Worm (Caenorhabditis elegans) whole organism, mixed stage, embryonic: ENCODE data around the gene pdi-6.

Source experiments
- M03D4.4 ChIP-seq: sonication (generic microtip); optimal IDR thresholded peaks from 2 replicates; lab custom pipeline; 2017; ENCODE audit warnings: mild to moderate bottlenecking, missing genetic modification characterization, missing compliant biosample characterization
- bed-3 ChIP-seq: fragments of 200-800 bp; sonication (Bioruptor generic); optimal IDR thresholded peaks from 3 replicates; lab custom pipeline; 2018; ENCODE audit warnings: mild to moderate bottlenecking, missing genetic modification characterization, moderate library complexity, missing compliant biosample characterization
- blmp-1 ChIP-seq: fragments of 150-350 bp; optimal IDR thresholded peaks from 2 replicates; lab custom pipeline; 2014; ENCODE audit warnings: missing biosample characterization, missing genetic modification characterization
- ceh-39 ChIP-seq: fragments of 150-350 bp; optimal IDR thresholded peaks from 2 replicates; lab custom pipeline; 2014; ENCODE audit warnings: missing biosample characterization, missing genetic modification characterization
- ceh-43 ChIP-seq: fragments of 200-800 bp; sonication (Bioruptor generic); optimal IDR thresholded peaks from 2 replicates; lab custom pipeline; 2018; ENCODE audit warnings: mild to moderate bottlenecking, missing genetic modification characterization, moderate library complexity, missing compliant biosample characterization
- cnd-1 ChIP-seq: fragments of 200-800 bp; sonication (Bioruptor generic); optimal IDR thresholded peaks from 2 replicates; lab custom pipeline; 2018; ENCODE audit warnings: mild to moderate bottlenecking, missing genetic modification characterization, missing compliant biosample characterization
- drap-1 ChIP-seq: fragments of 200-800 bp; sonication (Bioruptor generic); optimal IDR thresholded peaks from 3 replicates; lab custom pipeline; 2018; ENCODE audit warnings: mild to moderate bottlenecking, missing genetic modification characterization, missing compliant biosample characterization
- elt-1 ChIP-seq: sonication (generic microtip); optimal IDR thresholded peaks from 2 replicates; lab custom pipeline; 2017; ENCODE audit warnings: missing genetic modification characterization, mild to moderate bottlenecking, missing compliant biosample characterization, antibody characterized with exemption, moderate library complexity, borderline replicate concordance; ENCODE audit not compliant: insufficient read depth
- elt-3 ChIP-seq: fragments of 150-350 bp; optimal IDR thresholded peaks from 2 replicates; lab custom pipeline; 2014; ENCODE audit warnings: missing biosample characterization, missing genetic modification characterization
- ham-2 ChIP-seq: fragments of 200-800 bp; sonication (Bioruptor generic); optimal IDR thresholded peaks from 2 replicates; lab custom pipeline; 2018; ENCODE audit warnings: mild to moderate bottlenecking, missing genetic modification characterization, missing compliant biosample characterization
- hlh-1 ChIP-seq: fragments of 150-350 bp; optimal IDR thresholded peaks from 2 replicates; lab custom pipeline; 2014; ENCODE audit warnings: missing biosample characterization, missing genetic modification reagents, missing genetic modification characterization
- lin-13 ChIP-seq: fragments of 150-350 bp; optimal IDR thresholded peaks from 2 replicates; lab custom pipeline; 2014; ENCODE audit warnings: missing biosample characterization, missing genetic modification characterization
- lin-32 ChIP-seq: fragments of 200-800 bp; sonication (Bioruptor generic); optimal IDR thresholded peaks from 2 replicates; lab custom pipeline; 2018; ENCODE audit warnings: mild to moderate bottlenecking, missing genetic modification characterization, missing compliant biosample characterization
- lsy-2 ChIP-seq: fragments of 150-350 bp; optimal IDR thresholded peaks from 2 replicates; lab custom pipeline; 2014; ENCODE audit warnings: missing biosample characterization, missing genetic modification characterization
- mab-5 ChIP-seq: fragments of 150-350 bp; optimal IDR thresholded peaks from 2 replicates; lab custom pipeline; 2014; ENCODE audit warnings: missing biosample characterization, missing genetic modification characterization
- mep-1 ChIP-seq: fragments of 150-350 bp; optimal IDR thresholded peaks from 2 replicates; lab custom pipeline; 2017; ENCODE audit warnings: missing biosample characterization, missing genetic modification reagents, missing genetic modification characterization, inconsistent platforms
- mls-2 ChIP-seq: sonication (generic microtip); optimal IDR thresholded peaks from 2 replicates; lab custom pipeline; 2016; ENCODE audit warnings: mild to moderate bottlenecking, missing genetic modification characterization, moderate library complexity, missing compliant biosample characterization
- nhr-12 ChIP-seq: fragments of 150-350 bp; optimal IDR thresholded peaks from 2 replicates; lab custom pipeline; 2014; ENCODE audit warnings: missing biosample characterization, missing genetic modification characterization
- nhr-2 ChIP-seq: fragments of 150-350 bp; optimal IDR thresholded peaks from 2 replicates; lab custom pipeline; 2014; ENCODE audit warnings: missing biosample characterization, missing genetic modification characterization
- nhr-237 ChIP-seq: fragments of 150-350 bp; optimal IDR thresholded peaks from 2 replicates; lab custom pipeline; 2014; ENCODE audit warnings: missing biosample characterization, missing genetic modification characterization
- nhr-28 ChIP-seq: fragments of 150-350 bp; optimal IDR thresholded peaks from 2 replicates; lab custom pipeline; 2014; ENCODE audit warnings: missing biosample characterization, missing genetic modification characterization
- nhr-76 ChIP-seq: sonication (generic microtip); optimal IDR thresholded peaks from 2 replicates; lab custom pipeline; 2017; ENCODE audit warnings: missing biosample characterization, missing genetic modification characterization
- pha-4 ChIP-seq: fragments of 150-350 bp; optimal IDR thresholded peaks from 2 replicates; lab custom pipeline; 2018; ENCODE audit warnings: missing biosample characterization, missing genetic modification reagents, missing genetic modification characterization
- sem-2 ChIP-seq: fragments of 200-800 bp; sonication (Bioruptor generic); optimal IDR thresholded peaks from 2 replicates; lab custom pipeline; 2018; ENCODE audit warnings: mild to moderate bottlenecking, missing genetic modification characterization, missing compliant biosample characterization
- snpc-4 ChIP-seq: fragments of 150-350 bp; optimal IDR thresholded peaks from 2 replicates; lab custom pipeline; 2014; ENCODE audit warnings: missing biosample characterization, missing genetic modification characterization
- sptf-1 ChIP-seq: sonication (generic microtip); optimal IDR thresholded peaks from 2 replicates; lab custom pipeline; 2017; ENCODE audit warnings: mild to moderate bottlenecking, missing genetic modification characterization, moderate library complexity, missing compliant biosample characterization
- tbx-8 ChIP-seq: fragments of 200-800 bp; sonication (Bioruptor generic); optimal IDR thresholded peaks from 2 replicates; lab custom pipeline; 2018; ENCODE audit warnings: mild to moderate bottlenecking, missing genetic modification characterization, moderate library complexity, missing compliant biosample characterization
- unc-120 ChIP-seq: sonication (generic microtip); optimal IDR thresholded peaks from 2 replicates; lab custom pipeline; 2017; ENCODE audit warnings: missing genetic modification characterization, missing compliant biosample characterization; ENCODE audit not compliant: poor library complexity, severe bottlenecking
- unc-39 ChIP-seq: fragments of 150-350 bp; optimal IDR thresholded peaks from 2 replicates; lab custom pipeline; 2014; ENCODE audit warnings: missing biosample characterization, missing genetic modification characterization
- unc-62 ChIP-seq: fragments of 150-350 bp; optimal IDR thresholded peaks from 2 replicates; lab custom pipeline; 2014; ENCODE audit warnings: missing biosample characterization, missing genetic modification reagents, missing genetic modification characterization
- zip-8 ChIP-seq: fragments of 150-350 bp; optimal IDR thresholded peaks from 2 replicates; lab custom pipeline; 2014; ENCODE audit warnings: missing biosample characterization, missing genetic modification characterization
- ztf-11 ChIP-seq: fragments of 150-350 bp; optimal IDR thresholded peaks from 2 replicates; lab custom pipeline; 2014; ENCODE audit warnings: missing biosample characterization, missing genetic modification characterization

Gene pdi-6

ce11 chrX:7067250-7067958 lies 959 bp downstream of the pdi-6 start:
- TF ChIP-seq zip-8 (tag; lab: Kevin White, UChicago) (no peak), pha-4 (tag; lab: Kevin White, UChicago) (peak; percentile 27), nhr-2 (tag; lab: Kevin White, UChicago) (peak; percentile 41), bed-3 (no peak)

- no peak for TF ChIP-seq mls-2 (tag; lab: Kevin White, UChicago)
- TF ChIP-seq elt-3 (tag; lab: Kevin White, UChicago) = no peak
- TF ChIP-seq lsy-2 (tag; lab: Kevin White, UChicago) = no peak
- no peak for TF ChIP-seq pha-4 (tag; lab: Kevin White, UChicago)
- TF ChIP-seq cnd-1 = no peak
- no peak for TF ChIP-seq nhr-2 (tag; lab: Kevin White, UChicago)
- TF ChIP-seq snpc-4 (tag; lab: Kevin White, UChicago) = no peak
- no peak for TF ChIP-seq ceh-43 (GFP tag; lab: Kevin White, UChicago)
- TF ChIP-seq nhr-28 (tag; lab: Kevin White, UChicago) = no peak
- no peak for TF ChIP-seq lin-13 (tag; lab: Kevin White, UChicago)
- TF ChIP-seq hlh-1 (tag; lab: Kevin White, UChicago) = no peak
- TF ChIP-seq sptf-1 = no peak
- no peak for TF ChIP-seq mab-5
- TF ChIP-seq, all 35 proteins: peak for 0
Measured at ce11 chrX:7066003-7066402, 2.4 kb downstream of the pdi-6 start.

- no peak for TF ChIP-seq mep-1
- TF ChIP-seq lin-32 (GFP tag; lab: Kevin White, UChicago) = no peak
- TF ChIP-seq ztf-11 (tag; lab: Kevin White, UChicago) = no peak
- no peak for TF ChIP-seq nhr-12
- TF ChIP-seq unc-120 (tag; lab: Kevin White, UChicago) = no peak
- TF ChIP-seq drap-1 (GFP tag; lab: Kevin White, UChicago) = no peak
- no peak for TF ChIP-seq cnd-1
- TF ChIP-seq mls-2 (tag; lab: Kevin White, UChicago) = no peak
- TF ChIP-seq nhr-76 (tag; lab: Kevin White, UChicago) = no peak
- no peak for TF ChIP-seq ham-2 (GFP tag; lab: Kevin White, UChicago)
- no peak for TF ChIP-seq sptf-1
- TF ChIP-seq blmp-1 (tag; lab: Kevin White, UChicago) = no peak
- no peak for TF ChIP-seq sem-2 (GFP tag; lab: Kevin White, UChicago)
- TF ChIP-seq elt-3 (tag; lab: Kevin White, UChicago) = no peak
- TF ChIP-seq bed-3 = no peak
- no peak for TF ChIP-seq hlh-1 (tag; lab: Kevin White, UChicago)
- TF ChIP-seq zip-8 (tag; lab: Kevin White, UChicago) = no peak
- no peak for TF ChIP-seq ceh-43 (GFP tag; lab: Kevin White, UChicago)
- no peak for TF ChIP-seq ceh-39 (tag; lab: Kevin White, UChicago)
- no peak for TF ChIP-seq M03D4.4 (tag; lab: Kevin White, UChicago)
Measured at ce11 chrX:7063236-7063635, 5.1 kb downstream of the pdi-6 start, which contains the start of gene B0403.3. Gene B0403.3 (minus strand): TSS chrX:7063336.

- TF ChIP-seq unc-62 (GFP tag; lab: Kevin White, UChicago) (no peak), lsy-2 (tag; lab: Kevin White, UChicago) (no peak), lin-32 (GFP tag; lab: Kevin White, UChicago) (no peak), tbx-8 (GFP tag; lab: Kevin White, UChicago) (no peak), cnd-1 (no peak), sem-2 (GFP tag; lab: Kevin White, UChicago) (no peak), mls-2 (tag; lab: Kevin White, UChicago) (no peak), nhr-28 (tag; lab: Kevin White, UChicago) (no peak), hlh-1 (tag; lab: Kevin White, UChicago) (no peak), lin-13 (tag; lab: Kevin White, UChicago) (no peak), ztf-11 (tag; lab: Kevin White, UChicago) (no peak), unc-39 (no peak), blmp-1 (tag; lab: Kevin White, UChicago) (no peak), ceh-39 (tag; lab: Kevin White, UChicago) (no peak), nhr-237 (tag; lab: Kevin White, UChicago) (no peak), bed-3 (no peak), ceh-43 (GFP tag; lab: Kevin White, UChicago) (no peak), elt-1 (tag; lab: Kevin White, UChicago) (no peak), zip-8 (tag; lab: Kevin White, UChicago) (no peak), unc-120 (tag; lab: Kevin White, UChicago) (no peak)
Measured at ce11 chrX:7061265-7061664, 7.1 kb downstream of the pdi-6 start.
